Worm (Caenorhabditis elegans) whole organism, early embryonic: ENCODE results near the gene W07G1.7.

ENCODE experiments used
- B0310.2 ChIP-seq: sonication (generic microtip); optimal IDR thresholded peaks from 2 replicates; lab custom pipeline; 2016; ENCODE audit warnings: mild to moderate bottlenecking, missing genetic modification characterization, missing compliant biosample characterization
- F13C5.2 ChIP-seq: sonication (generic microtip); optimal IDR thresholded peaks from 2 replicates; lab custom pipeline; 2017; ENCODE audit warnings: mild to moderate bottlenecking, missing genetic modification characterization, inconsistent platforms, missing compliant biosample characterization
- aly-1 ChIP-seq: sonication (generic microtip); optimal IDR thresholded peaks from 2 replicates; lab custom pipeline; 2016; ENCODE audit warnings: missing genetic modification characterization, missing compliant biosample characterization
- ama-1 ChIP-seq: fragments of 150-350 bp; optimal IDR thresholded peaks from 2 replicates; lab custom pipeline; 2014
- ceh-13 ChIP-seq: fragments of 200-800 bp; sonication (Bioruptor generic); optimal IDR thresholded peaks from 2 replicates; lab custom pipeline; 2018; ENCODE audit warnings: mild to moderate bottlenecking, missing genetic modification characterization, missing compliant biosample characterization
- ceh-36 ChIP-seq: sonication (generic microtip); optimal IDR thresholded peaks from 2 replicates; lab custom pipeline; 2016; ENCODE audit warnings: missing genetic modification characterization, inconsistent platforms, missing compliant biosample characterization
- ets-7 ChIP-seq: sonication (generic microtip); optimal IDR thresholded peaks from 2 replicates; lab custom pipeline; 2016; ENCODE audit warnings: missing genotype, missing genetic modification characterization, missing compliant biosample characterization
- flt-1 ChIP-seq: fragments of 200-800 bp; sonication (Bioruptor generic); IDR thresholded peaks from 2 replicates; pipeline ENCODE4 v1.3.6; 2022; ENCODE audit warnings: missing genetic modification characterization, missing compliant biosample characterization
- hmbx-1 ChIP-seq: sonication (generic microtip); optimal IDR thresholded peaks from 2 replicates; lab custom pipeline; 2016; ENCODE audit warnings: mild to moderate bottlenecking, missing genetic modification characterization, missing compliant biosample characterization
- hmg-4 ChIP-seq: fragments of 200-800 bp; sonication (Bioruptor generic); optimal IDR thresholded peaks from 2 replicates; lab custom pipeline; 2018; ENCODE audit warnings: mild to moderate bottlenecking, missing genetic modification characterization, missing compliant biosample characterization
- hnd-1 ChIP-seq: sonication (generic microtip); optimal IDR thresholded peaks from 2 replicates; lab custom pipeline; 2016; ENCODE audit warnings: missing genetic modification characterization, missing compliant biosample characterization
- pes-1 ChIP-seq: fragments of 200-800 bp; sonication (Bioruptor generic); IDR thresholded peaks from 2 replicates; pipeline ENCODE4 v1.3.6; 2022; ENCODE audit warnings: missing genetic modification reagents, missing genetic modification characterization, missing compliant biosample characterization
- scrt-1 ChIP-seq: fragments of 200-800 bp; sonication (Bioruptor generic); IDR thresholded peaks from 2 replicates; pipeline ENCODE4 v1.3.6; 2022; ENCODE audit warnings: missing genetic modification characterization, missing compliant biosample characterization
- sea-1 ChIP-seq: fragments of 200-800 bp; sonication (Bioruptor generic); conservative IDR thresholded peaks from 2 replicates; pipeline ENCODE4 v1.3.6; 2022; ENCODE audit warnings: missing genetic modification characterization, missing compliant biosample characterization
- tbx-11 ChIP-seq: fragments of 200-800 bp; sonication (Bioruptor generic); IDR thresholded peaks from 2 replicates; pipeline ENCODE4 v1.3.6; 2022; ENCODE audit warnings: missing genetic modification characterization, missing compliant biosample characterization
- tbx-37 ChIP-seq: fragments of 200-800 bp; sonication (Bioruptor generic); conservative IDR thresholded peaks from 2 replicates; pipeline ENCODE4 v1.3.6; 2022; ENCODE audit warnings: missing genetic modification reagents, missing genetic modification characterization, missing compliant biosample characterization
- tra-4 ChIP-seq: sonication (generic microtip); optimal IDR thresholded peaks from 2 replicates; lab custom pipeline; 2017; ENCODE audit warnings: missing genetic modification characterization, missing compliant biosample characterization

Gene W07G1.7

DNA sequence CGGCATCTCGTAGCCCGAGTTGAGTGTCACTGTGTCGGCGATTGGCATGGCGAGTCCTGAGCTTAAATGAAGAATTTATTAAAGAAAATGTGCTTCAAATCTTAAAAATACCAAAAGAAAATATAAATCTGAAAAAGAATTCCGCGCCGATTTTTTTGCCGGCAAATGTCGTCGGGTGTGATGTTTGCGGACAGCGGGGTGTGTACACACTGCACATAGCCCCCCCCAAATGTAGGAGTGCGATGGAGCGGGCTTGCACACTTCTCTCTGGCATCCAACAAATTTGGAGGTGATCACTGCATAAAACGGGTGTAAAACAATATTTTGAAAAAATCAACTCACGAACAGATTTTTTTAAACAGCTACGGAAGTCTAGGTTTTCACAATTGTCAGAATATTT lies 10.0 kb upstream of the W07G1.7 start, which contains the start of gene Y39G8B.2:
TSS of gene Y39G8B.2 (minus strand) at position 61 of the 400 bp plus-strand sequence.
- peak; percentile 43; the same call in 1 of the 2 replicates for TF ChIP-seq scrt-1 (GFP tag; lab: Robert Waterston, UW)
- TF ChIP-seq hmbx-1: no peak
- TF ChIP-seq hmg-4 (GFP tag; lab: Kevin White, UChicago): peak; percentile 66
- peak; percentile 73 for TF ChIP-seq F13C5.2 (tag; lab: Kevin White, UChicago)
- peak; percentile 68 for TF ChIP-seq pes-1 (GFP tag; lab: Robert Waterston, UW)
- 0 out of 2 replicates have a peak, but pooled peaks have one; percentile 32 for TF ChIP-seq flt-1 (GFP tag; lab: Robert Waterston, UW)
- no peak for TF ChIP-seq B0310.2 (tag; lab: Kevin White, UChicago)
- no peak for TF ChIP-seq ceh-36 (tag; lab: Kevin White, UChicago)
- no peak for TF ChIP-seq ceh-13 (GFP tag; lab: Kevin White, UChicago)
- TF ChIP-seq aly-1 (tag; lab: Kevin White, UChicago): no peak
- TF ChIP-seq ama-1 (lab: Kevin White, UChicago): no peak
- no peak for TF ChIP-seq tbx-37 (GFP tag; lab: Robert Waterston, UW)
- 0 out of 2 replicates have a peak, but pooled peaks have one; percentile 43 for TF ChIP-seq tbx-11
- no peak for TF ChIP-seq sea-1
- TF ChIP-seq tra-4 (tag; lab: Kevin White, UChicago): no peak

DNA sequence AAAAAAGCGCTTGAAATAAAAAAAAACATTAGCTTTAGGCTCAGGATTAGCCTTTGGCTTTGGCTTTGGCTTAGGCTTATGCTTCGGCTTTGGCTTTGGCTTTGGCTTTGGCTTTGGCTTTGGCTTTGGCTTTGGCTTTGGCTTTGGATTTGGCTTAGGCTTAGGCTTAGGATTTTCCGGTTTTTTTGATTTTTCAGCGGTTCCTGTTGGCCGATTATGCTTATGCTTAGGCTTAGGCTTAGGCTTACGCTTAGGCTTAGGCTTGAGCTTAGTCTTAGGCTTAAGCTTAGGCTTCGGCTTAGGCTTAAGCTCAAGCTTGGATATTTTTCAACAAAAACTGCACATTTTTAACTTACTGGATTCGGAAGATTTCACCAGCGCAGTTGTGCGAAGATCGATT lies 8.0 kb upstream of the W07G1.7 start:
- TF ChIP-seq scrt-1 (GFP tag; lab: Robert Waterston, UW): no peak
- no peak for TF ChIP-seq tbx-37 (GFP tag; lab: Robert Waterston, UW)
- no peak for TF ChIP-seq hmbx-1
- TF ChIP-seq sea-1: no peak
- no peak for TF ChIP-seq pes-1 (GFP tag; lab: Robert Waterston, UW)
- TF ChIP-seq ceh-13 (GFP tag; lab: Kevin White, UChicago): no peak
- TF ChIP-seq ceh-36 (tag; lab: Kevin White, UChicago): peak; percentile 71
- TF ChIP-seq tra-4 (tag; lab: Kevin White, UChicago): no peak

DNA sequence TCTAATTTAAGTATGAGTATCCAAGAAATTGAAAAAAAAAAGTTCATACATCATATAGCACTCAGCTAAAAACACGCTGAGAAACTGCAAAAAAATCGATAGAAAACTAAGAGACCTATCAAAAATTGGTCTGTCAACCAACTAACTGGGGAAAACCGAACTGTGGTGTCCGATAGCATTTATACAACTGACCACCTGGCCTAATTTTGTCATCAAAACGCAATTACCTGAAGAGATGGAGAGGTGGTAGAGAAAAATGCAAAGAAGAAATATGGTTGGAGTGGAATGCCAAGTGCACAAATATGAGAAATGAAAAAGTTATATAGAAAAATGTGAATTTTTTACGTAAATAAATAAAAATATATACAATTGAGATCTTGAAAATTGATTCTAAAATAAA lies 7.4 kb upstream of the W07G1.7 start, which contains the start of gene Y39G8B.1:
TSS of gene Y39G8B.1 (minus strand) at position 299 of the 400 bp plus-strand sequence.
- TF ChIP-seq hnd-1 (tag; lab: Kevin White, UChicago): no peak
- no peak for TF ChIP-seq ets-7 (tag; lab: Kevin White, UChicago)

DNA sequence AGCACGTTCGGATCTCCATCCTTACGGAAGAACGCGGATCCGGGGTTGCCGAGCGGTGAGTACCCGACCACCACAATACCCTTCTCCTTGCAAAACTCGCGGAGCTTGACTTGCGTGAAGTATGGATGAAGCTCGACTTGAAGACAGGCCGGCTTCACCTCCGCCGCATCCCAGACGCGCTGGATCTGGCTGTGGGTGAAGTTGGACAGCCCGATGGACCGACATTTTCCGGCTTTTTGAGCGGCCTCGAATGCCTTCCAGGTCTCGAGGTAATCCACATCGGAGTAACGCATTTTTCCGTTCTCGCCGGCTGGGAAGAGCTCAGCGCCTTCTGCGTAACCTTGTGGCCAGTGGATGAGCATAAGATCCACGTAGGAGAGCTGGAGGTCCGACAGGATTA lies 6.1 kb upstream of the W07G1.7 start:
- TF ChIP-seq flt-1 (GFP tag; lab: Robert Waterston, UW) (no peak), ceh-13 (GFP tag; lab: Kevin White, UChicago) (no peak), aly-1 (tag; lab: Kevin White, UChicago) (no peak), pes-1 (GFP tag; lab: Robert Waterston, UW) (no peak), hnd-1 (tag; lab: Kevin White, UChicago) (no peak), ama-1 (lab: Kevin White, UChicago) (no peak), hmg-4 (GFP tag; lab: Kevin White, UChicago) (no peak)

DNA sequence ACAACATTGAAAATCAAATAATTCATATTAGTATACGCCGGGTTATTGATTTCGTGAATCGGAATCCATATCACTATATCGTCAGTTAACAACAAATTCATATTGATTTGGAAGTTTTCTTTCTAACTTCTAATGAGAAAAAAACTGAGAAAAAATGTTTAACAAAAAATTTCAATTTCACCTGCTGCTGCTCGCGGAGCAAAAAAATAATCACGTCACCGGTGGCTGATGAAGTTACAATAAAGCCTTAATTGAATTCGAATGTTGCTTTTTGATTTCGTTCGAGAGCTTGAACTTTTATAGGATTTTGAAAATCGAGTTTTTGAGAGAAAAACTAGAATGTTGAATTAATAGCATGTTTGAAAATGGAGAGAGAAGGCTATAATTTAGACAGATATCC lies 2.8 kb upstream of the W07G1.7 start, which contains the start of gene sre-43:
TSS of gene sre-43 (minus strand) at position 101 of the 400 bp plus-strand sequence.
- TF ChIP-seq hnd-1 (tag; lab: Kevin White, UChicago) (no peak), ceh-13 (GFP tag; lab: Kevin White, UChicago) (no peak), ets-7 (tag; lab: Kevin White, UChicago) (no peak), F13C5.2 (tag; lab: Kevin White, UChicago) (no peak), flt-1 (GFP tag; lab: Robert Waterston, UW) (no peak), B0310.2 (tag; lab: Kevin White, UChicago) (no peak), pes-1 (GFP tag; lab: Robert Waterston, UW) (no peak), ceh-36 (tag; lab: Kevin White, UChicago) (no peak), tra-4 (tag; lab: Kevin White, UChicago) (no peak), tbx-11 (no peak)

DNA sequence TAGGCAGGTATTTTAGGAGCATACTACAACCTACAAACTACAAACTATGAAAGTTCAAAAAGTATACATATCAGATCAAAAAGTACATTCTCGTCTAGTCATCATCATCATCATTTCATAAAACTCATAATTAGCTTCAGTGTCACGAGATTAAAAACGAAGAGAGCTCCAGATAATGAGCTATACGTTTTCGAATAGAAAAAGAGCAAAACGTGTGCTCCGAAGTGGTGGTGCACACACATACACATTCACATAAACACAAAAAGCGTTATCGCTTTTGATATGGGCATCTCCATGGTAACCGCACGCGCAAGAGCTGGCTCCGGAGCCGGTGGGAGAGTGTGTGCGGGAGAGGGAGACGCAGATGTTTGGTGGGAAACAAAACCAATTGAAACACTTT lies 1.8 kb downstream of the W07G1.7 start:
- TF ChIP-seq hnd-1 (tag; lab: Kevin White, UChicago) (no peak), hmg-4 (GFP tag; lab: Kevin White, UChicago) (no peak), aly-1 (tag; lab: Kevin White, UChicago) (no peak), scrt-1 (GFP tag; lab: Robert Waterston, UW) (no peak), ceh-36 (tag; lab: Kevin White, UChicago) (no peak), ama-1 (lab: Kevin White, UChicago) (no peak), flt-1 (GFP tag; lab: Robert Waterston, UW) (no peak), tbx-37 (GFP tag; lab: Robert Waterston, UW) (no peak), ceh-13 (GFP tag; lab: Kevin White, UChicago) (no peak), ets-7 (tag; lab: Kevin White, UChicago) (no peak), pes-1 (GFP tag; lab: Robert Waterston, UW) (no peak)

DNA sequence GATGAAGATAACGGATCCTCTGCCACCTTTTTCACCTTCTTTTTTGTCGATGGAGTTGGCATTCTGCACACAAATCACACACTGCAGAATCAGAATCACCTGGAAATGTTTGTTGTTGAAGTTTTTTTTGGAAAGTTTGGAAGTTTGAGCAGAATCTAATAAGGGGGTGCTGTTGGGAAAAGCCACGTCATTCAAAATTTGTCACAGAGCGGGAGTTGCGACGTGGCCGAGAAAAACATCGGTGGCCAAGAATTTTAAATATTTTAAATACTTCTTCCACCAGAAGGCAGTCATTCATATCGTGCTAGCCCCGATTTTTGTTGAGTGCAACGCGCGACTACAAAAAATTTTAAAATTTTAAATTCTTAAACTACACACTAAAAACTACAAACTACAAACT lies 3.8 kb downstream of the W07G1.7 start, which contains the start of gene rpi-1:
TSS of gene rpi-1 (minus strand) at position 101 of the 400 bp plus-strand sequence.
- TF ChIP-seq hmg-4 (GFP tag; lab: Kevin White, UChicago) (no peak), B0310.2 (tag; lab: Kevin White, UChicago) (no peak), ets-7 (tag; lab: Kevin White, UChicago) (no peak), F13C5.2 (tag; lab: Kevin White, UChicago) (no peak), ceh-13 (GFP tag; lab: Kevin White, UChicago) (no peak), pes-1 (GFP tag; lab: Robert Waterston, UW) (no peak), scrt-1 (GFP tag; lab: Robert Waterston, UW) (no peak), hnd-1 (tag; lab: Kevin White, UChicago) (no peak), sea-1 (no peak), tbx-37 (GFP tag; lab: Robert Waterston, UW) (no peak), tra-4 (tag; lab: Kevin White, UChicago) (no peak), ama-1 (lab: Kevin White, UChicago) (no peak), aly-1 (tag; lab: Kevin White, UChicago) (no peak), flt-1 (GFP tag; lab: Robert Waterston, UW) (no peak), ceh-36 (tag; lab: Kevin White, UChicago) (no peak), tbx-11 (no peak), hmbx-1 (no peak)
